Fruit fly (Drosophila melanogaster) whole organism, pupa: ENCODE measurements around the gene CG18265.

Experiments used
- CG10348 ChIP-seq: fragments of 200-800 bp; sonication (Bioruptor generic); IDR thresholded peaks from 2 replicates; pipeline ENCODE4 v1.3.6; 2022; ENCODE audit warnings: missing biosample characterization, missing genetic modification characterization
- CG13204 ChIP-seq: fragments of 200-800 bp; sonication (Bioruptor generic); optimal IDR thresholded peaks from 2 replicates; lab custom pipeline; 2018; ENCODE audit warnings: missing biosample characterization, mild to moderate bottlenecking, missing genetic modification characterization, moderate library complexity
- CG14655 ChIP-seq: fragments of 200-800 bp; sonication (Bioruptor generic); optimal IDR thresholded peaks from 3 replicates; lab custom pipeline; 2017; ENCODE audit warnings: mild to moderate bottlenecking, missing biosample characterization, missing genetic modification reagents, missing genetic modification characterization
- CG32121 ChIP-seq: fragments of 200-800 bp; sonication (Bioruptor generic); IDR thresholded peaks from 2 replicates; pipeline ENCODE4 v1.3.6; 2022; ENCODE audit warnings: missing biosample characterization, missing genetic modification characterization
- CG34367 ChIP-seq: fragments of 200-800 bp; sonication (Bioruptor generic); optimal IDR thresholded peaks from 2 replicates; lab custom pipeline; 2018; ENCODE audit warnings: missing biosample characterization, mild to moderate bottlenecking, missing genetic modification characterization
- CG8159 ChIP-seq: fragments of 200-800 bp; sonication (Bioruptor generic); optimal IDR thresholded peaks from 3 replicates; lab custom pipeline; 2018; ENCODE audit warnings: missing biosample characterization, mild to moderate bottlenecking, missing genetic modification characterization, moderate library complexity
- CG8301 ChIP-seq: fragments of 200-800 bp; sonication (Bioruptor generic); optimal IDR thresholded peaks from 2 replicates; lab custom pipeline; 2018; ENCODE audit warnings: missing biosample characterization, mild to moderate bottlenecking, missing genetic modification characterization
- D1 ChIP-seq: fragments of 200-800 bp; sonication (Bioruptor generic); optimal IDR thresholded peaks from 2 replicates; lab custom pipeline; 2018; ENCODE audit warnings: missing biosample characterization, mild to moderate bottlenecking, missing genetic modification characterization, moderate library complexity
- EcR ChIP-seq: fragments of 200-800 bp; sonication (Bioruptor generic); optimal IDR thresholded peaks from 3 replicates; lab custom pipeline; 2019; ENCODE audit warnings: missing biosample characterization, missing genetic modification characterization, mild to moderate bottlenecking, moderate library complexity, missing genetic modification reagents
- Pif1A ChIP-seq: fragments of 200-800 bp; sonication (Bioruptor generic); optimal IDR thresholded peaks from 3 replicates; lab custom pipeline; 2016; ENCODE audit warnings: missing biosample characterization, missing genetic modification characterization
- Pif1B ChIP-seq: fragments of 200-800 bp; sonication (Bioruptor generic); optimal IDR thresholded peaks from 3 replicates; lab custom pipeline; 2016; ENCODE audit warnings: missing biosample characterization, missing genetic modification characterization
- Snoo ChIP-seq: fragments of 200-800 bp; sonication (Bioruptor generic); optimal IDR thresholded peaks from 3 replicates; lab custom pipeline; 2017; ENCODE audit warnings: missing biosample characterization, mild to moderate bottlenecking, missing genetic modification characterization, inconsistent platforms
- fd96Ca ChIP-seq: fragments of 200-800 bp; sonication (Bioruptor generic); IDR thresholded peaks from 3 replicates; pipeline ENCODE4 v1.3.6; 2022; ENCODE audit warnings: missing biosample characterization, missing genetic modification characterization
- gl ChIP-seq: fragments of 200-800 bp; sonication (Bioruptor generic); optimal IDR thresholded peaks from 2 replicates; lab custom pipeline; 2018; ENCODE audit warnings: missing biosample characterization, mild to moderate bottlenecking, missing genetic modification characterization

dm6 chr3L:17506830-17507229, 67.6 kb downstream of the CG18265 start:
- peak; percentile 26 for TF ChIP-seq CG8301 (tag; lab: Kevin White, UChicago)
- no peak for TF ChIP-seq CG14655 (GFP tag; lab: Kevin White, UChicago)
- no peak for TF ChIP-seq Snoo (tag; lab: Kevin White, UChicago)
- TF ChIP-seq CG8159 (tag; lab: Kevin White, UChicago) = peak; percentile 42
- TF ChIP-seq CG10348 = no peak
- no peak for TF ChIP-seq EcR (GFP tag; lab: Kevin White, UChicago)
- TF ChIP-seq Pif1B = no peak
- no peak for TF ChIP-seq Pif1A (GFP tag; lab: Kevin White, UChicago)
- peak; percentile 22; the same call in 1 of the 2 replicates for TF ChIP-seq CG32121 (GFP tag; lab: Robert Waterston, UW)
- no peak for TF ChIP-seq D1 (tag; lab: Kevin White, UChicago)
- TF ChIP-seq fd96Ca = no peak
- no peak for TF ChIP-seq CG34367 (tag; lab: Kevin White, UChicago)
- TF ChIP-seq CG13204 (GFP tag; lab: Kevin White, UChicago) = no peak
- no peak for TF ChIP-seq gl (tag; lab: Kevin White, UChicago)
